Fruit fly (Drosophila melanogaster) whole organism, wandering third instar larva: Measurements from ENCODE around the gene Tehao.
"Not testable (repeated sequence)": the region's sequence is repeated elsewhere in the genome, so short reads cannot be mapped to it uniquely, and the experiment has no call there.

Source experiments
- Abd-B ChIP-seq: fragments of >200 bp; optimal IDR thresholded peaks from 2 replicates; lab custom pipeline; 2017; ENCODE audit warnings: missing biosample characterization, missing genetic modification characterization
- Hr83 ChIP-seq: fragments of 200-300 bp; sonication (Bioruptor generic); optimal IDR thresholded peaks from 2 replicates; lab custom pipeline; 2016; ENCODE audit warnings: missing biosample characterization, mild to moderate bottlenecking, missing genetic modification characterization, moderate library complexity; ENCODE audit not compliant: poor library complexity, severe bottlenecking
- N ChIP-seq: fragments of >200 bp; optimal IDR thresholded peaks from 2 replicates; lab custom pipeline; 2018; ENCODE audit warnings: missing biosample characterization, missing external identifiers, missing genetic modification characterization
- Vsx2 ChIP-seq: fragments of 200-300, 225-300 bp; sonication (Bioruptor generic); optimal IDR thresholded peaks from 2 replicates; lab custom pipeline; 2018; ENCODE audit warnings: missing biosample characterization, missing genetic modification characterization; ENCODE audit not compliant: partially characterized antibody
- brk ChIP-seq: fragments of 200-800 bp; sonication (Bioruptor generic); optimal IDR thresholded peaks from 2 replicates; lab custom pipeline; 2016; ENCODE audit warnings: missing biosample characterization, mild to moderate bottlenecking, missing genetic modification characterization
- ey ChIP-seq: fragments of 200-800 bp; sonication (Bioruptor generic); optimal IDR thresholded peaks from 2 replicates; lab custom pipeline; 2016; ENCODE audit warnings: missing biosample characterization, missing genetic modification characterization
- fru ChIP-seq: fragments of 200-800 bp; sonication (Bioruptor generic); optimal IDR thresholded peaks from 3 replicates; lab custom pipeline; 2016; ENCODE audit warnings: missing biosample characterization, mild to moderate bottlenecking, missing genetic modification characterization
- h ChIP-seq: fragments of 200-800 bp; sonication (Bioruptor generic); optimal IDR thresholded peaks from 3 replicates; lab custom pipeline; 2016; ENCODE audit warnings: missing biosample characterization, mild to moderate bottlenecking, missing genetic modification characterization
- lola ChIP-seq: fragments of >200 bp; optimal IDR thresholded peaks from 2 replicates; lab custom pipeline; 2017; ENCODE audit warnings: missing biosample characterization, missing genetic modification characterization
- pan ChIP-seq: fragments of >200 bp; optimal IDR thresholded peaks from 2 replicates; lab custom pipeline; 2017
- psq ChIP-seq: fragments of 200-800 bp; sonication (Bioruptor generic); optimal IDR thresholded peaks from 3 replicates; lab custom pipeline; 2017; ENCODE audit warnings: missing biosample characterization, mild to moderate bottlenecking, missing genetic modification characterization, moderate library complexity
- sv ChIP-seq: fragments of 200-800 bp; sonication (Bioruptor generic); optimal IDR thresholded peaks from 3 replicates; lab custom pipeline; 2016; ENCODE audit warnings: missing biosample characterization, missing genetic modification characterization
- tai ChIP-seq: sonication (Bioruptor generic); optimal IDR thresholded peaks from 2 replicates; lab custom pipeline; 2016; ENCODE audit warnings: missing biosample characterization, missing genetic modification characterization

- not testable (repeated sequence) for TF ChIP-seq ey; sv; Hr83 (GFP tag; lab: Kevin White, UChicago); Abd-B (GFP tag; lab: Kevin White, UChicago); tai; brk (GFP tag; lab: Kevin White, UChicago); h (GFP tag; lab: Kevin White, UChicago); Vsx2 (GFP tag; lab: Kevin White, UChicago); lola; fru (GFP tag; lab: Kevin White, UChicago); N (GFP tag; lab: Kevin White, UChicago); pan (lab: Kevin White, UChicago); psq (GFP tag; lab: Kevin White, UChicago)
Observed at dm6 chr2L:13449397-13449796, 14.0 kb downstream of the Tehao start, which contains the start of gene Hsp60D.
